Fruit fly (Drosophila melanogaster) whole organism, wandering third instar larva: ENCODE data around the gene CG8353.

Source experiments
- Abd-B ChIP-seq: fragments of >200 bp; optimal IDR thresholded peaks from 2 replicates; lab custom pipeline; 2017; ENCODE audit warnings: missing biosample characterization, missing genetic modification characterization
- CG9705 ChIP-seq: fragments of 200-800 bp; sonication (Bioruptor generic); optimal IDR thresholded peaks from 2 replicates; lab custom pipeline; 2018; ENCODE audit warnings: missing biosample characterization, mild to moderate bottlenecking, missing genetic modification characterization
- Dfd ChIP-seq: fragments of >200 bp; optimal IDR thresholded peaks from 2 replicates; lab custom pipeline; 2017; ENCODE audit warnings: missing biosample characterization, missing genetic modification characterization
- GATAd ChIP-seq: sonication (Bioruptor generic); optimal IDR thresholded peaks from 2 replicates; lab custom pipeline; 2016; ENCODE audit warnings: missing biosample characterization, missing genetic modification characterization
- HLH106 ChIP-seq: fragments of 200-800 bp; optimal IDR thresholded peaks from 3 replicates; lab custom pipeline; 2019; ENCODE audit warnings: missing biosample characterization, mild to moderate bottlenecking, missing genetic modification characterization, moderate library complexity
- Hnf4 ChIP-seq: fragments of 200-800 bp; sonication (Bioruptor generic); optimal IDR thresholded peaks from 2 replicates; lab custom pipeline; 2016; ENCODE audit warnings: missing biosample characterization, mild to moderate bottlenecking, missing genetic modification characterization
- Hr78 ChIP-seq: fragments of >200 bp; optimal IDR thresholded peaks from 2 replicates; lab custom pipeline; 2017; ENCODE audit warnings: missing biosample characterization, missing genetic modification characterization
- Hr83 ChIP-seq: fragments of 200-300 bp; sonication (Bioruptor generic); optimal IDR thresholded peaks from 2 replicates; lab custom pipeline; 2016; ENCODE audit warnings: missing biosample characterization, mild to moderate bottlenecking, missing genetic modification characterization, moderate library complexity; ENCODE audit not compliant: poor library complexity, severe bottlenecking
- Jra ChIP-seq: sonication (Bioruptor generic); optimal IDR thresholded peaks from 2 replicates; lab custom pipeline; 2016; ENCODE audit warnings: missing biosample characterization, missing genetic modification characterization
- Mio ChIP-seq: sonication (Bioruptor generic); optimal IDR thresholded peaks from 2 replicates; lab custom pipeline; 2016; ENCODE audit warnings: missing biosample characterization, missing genetic modification characterization
- N ChIP-seq: fragments of >200 bp; optimal IDR thresholded peaks from 2 replicates; lab custom pipeline; 2018; ENCODE audit warnings: missing biosample characterization, missing external identifiers, missing genetic modification characterization
- OdsH ChIP-seq: fragments of 200-800 bp; sonication (Bioruptor generic); optimal IDR thresholded peaks from 2 replicates; lab custom pipeline; 2016; ENCODE audit warnings: missing biosample characterization, mild to moderate bottlenecking, missing genetic modification characterization
- Sp1 ChIP-seq: fragments of 200-800 bp; sonication (Bioruptor generic); optimal IDR thresholded peaks from 3 replicates; lab custom pipeline; 2019; ENCODE audit warnings: missing biosample characterization, mild to moderate bottlenecking, missing genetic modification characterization, moderate library complexity
- Vsx2 ChIP-seq: fragments of 200-300, 225-300 bp; sonication (Bioruptor generic); optimal IDR thresholded peaks from 2 replicates; lab custom pipeline; 2018; ENCODE audit warnings: missing biosample characterization, missing genetic modification characterization; ENCODE audit not compliant: partially characterized antibody
- br ChIP-seq: fragments of 200-800 bp; sonication (Bioruptor generic); optimal IDR thresholded peaks from 2 replicates; lab custom pipeline; 2016; ENCODE audit warnings: missing biosample characterization, missing genetic modification characterization
- brk ChIP-seq: fragments of 200-800 bp; sonication (Bioruptor generic); optimal IDR thresholded peaks from 2 replicates; lab custom pipeline; 2016; ENCODE audit warnings: missing biosample characterization, mild to moderate bottlenecking, missing genetic modification characterization
- dl ChIP-seq, 2 experiments: fragments of 175-275, 200-275 bp in 1 of 2; fragments of 200-275 bp in 1 of 2; sonication (Bioruptor generic); optimal IDR thresholded peaks; lab custom pipeline; 2018; ENCODE audit warnings: mild to moderate bottlenecking in 2 of 2, missing biosample characterization in 2 of 2, missing genetic modification characterization in 2 of 2, moderate library complexity in 2 of 2; ENCODE audit not compliant: partially characterized antibody in 2 of 2, insufficient read depth in 1 of 2
- dmrt93B ChIP-seq: fragments of 200-800 bp; sonication (Bioruptor generic); optimal IDR thresholded peaks from 2 replicates; lab custom pipeline; 2018; ENCODE audit warnings: missing biosample characterization, mild to moderate bottlenecking, missing genetic modification characterization
- dsf ChIP-seq: sonication (Bioruptor generic); optimal IDR thresholded peaks from 2 replicates; lab custom pipeline; 2016; ENCODE audit warnings: missing biosample characterization, missing genetic modification characterization, borderline replicate concordance
- ey ChIP-seq: fragments of 200-800 bp; sonication (Bioruptor generic); optimal IDR thresholded peaks from 2 replicates; lab custom pipeline; 2016; ENCODE audit warnings: missing biosample characterization, missing genetic modification characterization
- foxo ChIP-seq, 2 experiments: fragments of 200-800 bp; sonication (Bioruptor generic); optimal IDR thresholded peaks; 2 replicates in 1 of 2; 3 replicates in 1 of 2; lab custom pipeline; 2016 to 2017; ENCODE audit warnings: missing biosample characterization in 2 of 2, missing genetic modification characterization in 2 of 2
- h ChIP-seq: fragments of 200-800 bp; sonication (Bioruptor generic); optimal IDR thresholded peaks from 3 replicates; lab custom pipeline; 2016; ENCODE audit warnings: missing biosample characterization, mild to moderate bottlenecking, missing genetic modification characterization
- jim ChIP-seq: fragments of 175-275, 200-325 bp; sonication (Bioruptor generic); optimal IDR thresholded peaks from 2 replicates; lab custom pipeline; 2016; ENCODE audit warnings: missing biosample characterization, mild to moderate bottlenecking, missing genetic modification characterization
- lola ChIP-seq: fragments of >200 bp; optimal IDR thresholded peaks from 2 replicates; lab custom pipeline; 2017; ENCODE audit warnings: missing biosample characterization, missing genetic modification characterization
- psq ChIP-seq: fragments of 200-800 bp; sonication (Bioruptor generic); optimal IDR thresholded peaks from 3 replicates; lab custom pipeline; 2017; ENCODE audit warnings: missing biosample characterization, mild to moderate bottlenecking, missing genetic modification characterization, moderate library complexity
- rgr ChIP-seq: fragments of 200-800 bp; sonication (Bioruptor generic); optimal IDR thresholded peaks from 3 replicates; lab custom pipeline; 2016; ENCODE audit warnings: missing biosample characterization, mild to moderate bottlenecking, missing genetic modification characterization
- sv ChIP-seq: fragments of 200-800 bp; sonication (Bioruptor generic); optimal IDR thresholded peaks from 3 replicates; lab custom pipeline; 2016; ENCODE audit warnings: missing biosample characterization, missing genetic modification characterization
- tai ChIP-seq: sonication (Bioruptor generic); optimal IDR thresholded peaks from 2 replicates; lab custom pipeline; 2016; ENCODE audit warnings: missing biosample characterization, missing genetic modification characterization
- usp ChIP-seq: fragments of >200 bp; optimal IDR thresholded peaks from 2 replicates; lab custom pipeline; 2017; ENCODE audit warnings: missing biosample characterization, missing genetic modification characterization
- woc ChIP-seq: sonication (Bioruptor generic); optimal IDR thresholded peaks from 2 replicates; lab custom pipeline; 2016; ENCODE audit warnings: missing biosample characterization, mild to moderate bottlenecking, missing genetic modification characterization

Gene CG8353

DNA sequence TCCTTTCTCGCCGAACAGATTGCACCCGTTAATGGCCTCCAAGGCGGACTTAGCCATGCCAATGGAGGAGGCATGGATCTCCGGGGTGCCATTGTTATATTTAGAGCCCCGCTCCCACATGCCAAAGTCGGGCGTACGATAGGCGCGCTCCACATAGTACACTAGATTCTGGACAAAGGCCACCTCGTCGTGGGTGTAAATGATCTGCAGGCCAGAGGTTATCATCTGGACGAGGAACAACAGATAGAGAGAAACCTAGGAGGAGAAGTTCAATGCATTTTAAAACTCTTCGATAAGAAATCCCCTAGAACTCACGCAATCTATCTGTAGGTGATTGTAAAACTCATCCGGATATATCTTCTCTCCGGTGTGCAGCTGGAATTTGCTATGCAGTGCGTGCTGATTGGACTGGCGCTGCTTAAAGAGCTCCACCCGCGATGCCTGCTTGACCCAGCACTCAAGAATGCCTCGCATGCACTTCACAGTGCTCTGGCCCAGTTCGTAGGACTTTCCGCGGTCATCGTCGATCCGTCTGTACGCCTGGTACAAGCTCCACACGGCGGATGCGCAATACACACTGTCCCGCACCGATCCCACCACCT, 18.0 kb upstream of the CG8353 start:
- TF ChIP-seq Hr83 (GFP tag; lab: Kevin White, UChicago) (no peak), Hr78 (GFP tag; lab: Kevin White, UChicago) (no peak), br (peak; percentile 15)
- TF ChIP-seq, all 38 proteins: peak for 1

DNA sequence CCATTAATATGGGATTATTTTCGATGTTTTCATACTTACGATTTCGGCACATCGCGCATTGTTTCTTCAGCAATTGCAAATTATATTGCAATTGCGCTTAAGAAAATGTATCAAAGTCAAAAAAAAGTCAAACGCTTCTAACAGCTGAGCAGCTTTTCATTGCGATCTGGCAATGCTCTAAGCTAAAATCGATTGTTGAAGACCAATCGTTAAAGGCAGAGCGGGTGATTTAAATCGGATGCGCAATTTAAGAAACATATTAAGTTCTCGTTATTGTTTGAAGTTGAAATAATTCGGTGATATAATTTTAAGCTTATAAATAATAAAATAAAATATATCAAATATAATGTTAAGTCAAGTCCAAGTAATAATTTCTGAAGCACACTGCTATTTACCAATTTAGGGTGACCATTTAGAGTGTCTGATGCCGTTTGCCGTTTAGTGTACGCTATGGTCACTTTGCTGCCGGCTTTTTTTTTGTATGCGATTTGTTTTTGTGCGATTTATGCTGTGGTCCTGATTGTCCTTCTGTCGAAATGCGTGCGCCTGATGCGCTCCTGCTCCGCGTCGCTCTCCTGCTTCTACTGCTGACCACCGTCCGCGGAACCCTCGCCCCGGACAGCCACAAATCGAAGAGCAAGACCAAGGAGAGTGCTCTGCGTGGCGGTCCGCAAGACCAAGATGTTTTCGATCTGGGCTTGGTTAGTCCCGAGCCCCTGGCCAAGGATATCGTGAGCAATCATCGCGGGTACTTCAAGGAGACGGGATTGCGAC, 16.9 kb upstream of the CG8353 start, which contains the start of the genes CG8475 and CG8460:
Gene CG8475 (minus strand): TSS at position 162 of the 774 bp plus-strand sequence.
Gene CG8460 (plus strand): TSS at position 437 of the 774 bp plus-strand sequence.
- TF ChIP-seq Mio (GFP tag; lab: Kevin White, UChicago) (no peak), foxo (GFP tag; optimal IDR thresholded peaks at IDR 0.05; lab: Kevin White, UChicago) (no peak), Vsx2 (GFP tag; lab: Kevin White, UChicago) (no peak), ey (no peak), jim (GFP tag; lab: Kevin White, UChicago) (no peak), Hr78 (GFP tag; lab: Kevin White, UChicago) (no peak), Dfd (GFP tag; lab: Kevin White, UChicago) (no peak), lola (GFP tag; lab: Kevin White, UChicago) (no peak)

DNA sequence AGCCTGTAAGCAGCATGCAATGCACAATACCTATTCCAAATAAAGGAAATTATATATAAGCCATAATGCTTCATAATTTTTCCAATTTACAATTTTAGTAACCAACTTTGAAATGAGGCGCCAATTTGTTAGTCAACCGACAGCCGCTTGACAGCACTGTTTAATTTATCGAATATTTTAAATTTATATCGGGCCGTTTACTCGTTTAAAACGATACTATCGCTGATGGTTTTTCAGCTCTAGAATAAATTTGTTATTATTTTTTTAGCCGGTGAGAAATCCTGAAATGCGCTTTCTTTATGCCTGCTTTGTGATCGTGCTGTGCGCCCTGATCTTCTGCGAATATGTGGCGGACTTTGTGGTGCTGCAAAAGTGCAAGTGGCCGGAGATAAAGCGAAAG, 15.1 kb upstream of the CG8353 start, which contains the start of gene PGAP5:
Gene PGAP5 (plus strand): TSS at position 126 of the 400 bp plus-strand sequence.
- peak; percentile 77 for TF ChIP-seq Hnf4 (GFP tag; lab: Kevin White, UChicago)
- TF ChIP-seq dsf (GFP tag; lab: Kevin White, UChicago): peak; percentile 13
- peak; percentile 3 for TF ChIP-seq Jra (GFP tag; lab: Kevin White, UChicago)
- TF ChIP-seq Abd-B (GFP tag; lab: Kevin White, UChicago): no peak
- TF ChIP-seq sv (GFP tag; lab: Kevin White, UChicago): peak; percentile 12
- no peak for TF ChIP-seq dl (GFP tag; optimal IDR thresholded peaks at IDR 0.05; lab: Kevin White, UChicago; ENCODE audit: insufficient read depth in 1 of 2, partially characterized antibody in 2 of 2)
- TF ChIP-seq Hr83 (GFP tag; lab: Kevin White, UChicago): peak; percentile 10
- TF ChIP-seq br: peak; percentile 39

DNA sequence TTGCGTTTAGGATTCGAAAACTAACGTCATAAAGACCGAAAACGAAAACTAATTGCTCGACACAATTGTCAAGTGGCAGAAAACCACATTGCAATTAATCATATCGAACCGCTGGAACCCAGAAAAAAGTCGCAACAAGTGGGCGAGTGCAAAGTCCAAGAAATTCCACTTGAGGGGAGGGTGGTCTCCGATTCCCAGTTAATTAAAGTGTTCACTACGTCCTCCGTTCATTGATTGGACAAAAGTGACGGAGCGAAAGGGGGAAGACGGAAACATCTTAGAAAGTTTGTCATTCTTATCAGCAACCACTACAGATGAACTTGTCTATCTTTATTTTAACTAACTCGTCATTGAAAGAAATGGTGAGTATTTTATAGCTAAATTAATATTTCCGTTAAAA, 11.3 kb upstream of the CG8353 start:
- TF ChIP-seq Hnf4 (GFP tag; lab: Kevin White, UChicago) (peak; percentile 10), lola (GFP tag; lab: Kevin White, UChicago) (no peak)
- TF ChIP-seq, all 38 proteins: peak for 1

DNA sequence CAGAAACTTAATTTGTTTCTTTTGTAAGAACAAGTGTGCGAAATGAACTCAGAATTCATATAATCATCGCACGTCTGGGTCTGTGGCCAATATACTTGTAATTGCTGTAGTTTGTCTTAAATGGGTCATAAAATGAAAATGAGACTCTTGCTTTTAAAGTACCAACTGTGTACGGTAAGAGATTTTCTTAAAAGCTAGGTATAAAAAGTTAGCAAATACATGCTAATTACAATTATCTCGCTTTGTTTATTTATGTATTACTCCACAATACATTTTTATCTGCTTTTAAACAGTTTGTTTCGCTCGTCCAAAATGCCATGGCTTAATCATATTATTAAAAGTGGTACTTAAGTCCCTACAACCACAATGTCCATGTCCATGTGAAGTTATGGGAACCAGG, 10.1 kb upstream of the CG8353 start:
- no peak for TF ChIP-seq Abd-B (GFP tag; lab: Kevin White, UChicago)
- TF ChIP-seq Jra (GFP tag; lab: Kevin White, UChicago): no peak
- no peak for TF ChIP-seq woc (GFP tag; lab: Kevin White, UChicago)
- no peak for TF ChIP-seq br
- TF ChIP-seq CG9705 (GFP tag; lab: Kevin White, UChicago): no peak
- TF ChIP-seq dl (GFP tag; optimal IDR thresholded peaks at IDR 0.05; lab: Kevin White, UChicago; ENCODE audit: insufficient read depth in 1 of 2, partially characterized antibody in 2 of 2): no peak
- no peak for TF ChIP-seq HLH106 (tag; lab: Kevin White, UChicago)
- TF ChIP-seq, all 38 proteins: peak for 0

DNA sequence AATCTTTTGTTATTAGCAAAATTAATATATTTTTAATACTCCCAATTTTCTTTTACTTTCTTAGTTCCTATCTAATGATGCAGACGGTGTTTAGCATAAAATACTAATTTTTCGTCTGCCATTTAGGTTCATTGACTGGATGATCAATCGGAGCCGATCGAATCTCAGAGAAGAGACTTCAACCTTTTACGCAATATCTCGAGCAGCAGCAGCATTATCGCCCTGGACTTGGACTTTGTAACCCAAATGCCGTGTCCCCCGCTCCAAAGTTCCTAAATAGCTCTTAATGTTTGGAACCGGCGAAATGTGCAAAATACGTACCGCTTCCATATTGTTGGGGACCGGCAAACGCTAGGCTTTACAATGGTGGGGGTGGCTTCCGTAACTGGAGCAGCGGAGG, 9.5 kb upstream of the CG8353 start:
- TF ChIP-seq dmrt93B (GFP tag; lab: Kevin White, UChicago) (no peak), Hnf4 (GFP tag; lab: Kevin White, UChicago) (peak; percentile 60)

DNA sequence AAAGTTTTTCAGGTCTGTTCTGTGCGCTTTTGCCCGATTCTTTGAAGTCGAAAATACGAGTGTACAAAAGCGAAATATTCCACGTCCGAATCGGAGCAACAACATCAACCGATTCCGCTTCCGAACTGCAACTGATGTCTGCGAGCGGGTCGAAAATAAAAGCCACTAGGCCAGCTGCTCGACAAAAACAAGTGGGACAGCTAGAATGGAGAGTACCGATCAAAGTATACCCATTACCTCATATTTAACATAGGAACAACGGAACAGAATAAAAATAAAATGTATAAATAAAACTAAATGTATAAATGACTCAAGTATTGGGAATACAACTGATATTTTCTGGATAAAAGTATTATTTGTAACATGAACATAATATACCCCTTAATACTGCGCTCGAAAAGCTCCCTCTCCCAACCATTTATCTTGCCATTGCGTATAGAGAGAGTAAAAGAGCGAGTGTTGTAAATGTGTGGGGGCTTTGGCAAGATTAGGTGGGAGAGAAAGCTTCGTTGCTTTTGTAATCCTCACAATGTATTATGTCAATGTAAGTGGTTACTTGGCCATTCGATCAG, 8.8 kb upstream of the CG8353 start, which contains the start of gene SLC5A11:
Gene SLC5A11 (minus strand): TSS at position 137 of the 572 bp plus-strand sequence.
- TF ChIP-seq OdsH (GFP tag; lab: Kevin White, UChicago) (peak; percentile 98), CG9705 (GFP tag; lab: Kevin White, UChicago) (peak; percentile 80), Sp1 (peak; percentile 97), Mio (GFP tag; lab: Kevin White, UChicago) (peak; percentile 47), Hr83 (GFP tag; lab: Kevin White, UChicago) (peak; percentile 57), Jra (GFP tag; lab: Kevin White, UChicago) (peak; percentile 74), Hnf4 (GFP tag; lab: Kevin White, UChicago) (peak; percentile 91), Dfd (GFP tag; lab: Kevin White, UChicago) (no peak), woc (GFP tag; lab: Kevin White, UChicago) (peak; percentile 99), psq (GFP tag; lab: Kevin White, UChicago) (peak; percentile 99), dl (GFP tag; optimal IDR thresholded peaks at IDR 0.05; lab: Kevin White, UChicago; ENCODE audit: insufficient read depth in 1 of 2, partially characterized antibody in 2 of 2) (peak; percentile 8 to 60), h (GFP tag; lab: Kevin White, UChicago) (peak; percentile 100), rgr (GFP tag; lab: Kevin White, UChicago) (peak; percentile 90), lola (GFP tag; lab: Kevin White, UChicago) (no peak), GATAd (GFP tag; lab: Kevin White, UChicago) (no peak), N (GFP tag; lab: Kevin White, UChicago) (no peak), tai (GFP tag; lab: Kevin White, UChicago) (no peak), jim (GFP tag; lab: Kevin White, UChicago) (no peak), usp (GFP tag; lab: Kevin White, UChicago) (no peak), sv (GFP tag; lab: Kevin White, UChicago) (peak; percentile 94), Abd-B (GFP tag; lab: Kevin White, UChicago) (no peak), brk (GFP tag; lab: Kevin White, UChicago) (peak; percentile 99), ey (peak; percentile 90)
